Fruit fly (Drosophila melanogaster) whole organism, prepupa: ENCODE measurements around the gene CG8135.

ENCODE experiments used
- CG11902 ChIP-seq: fragments of 200-800 bp; sonication (Bioruptor generic); optimal IDR thresholded peaks from 3 replicates; lab custom pipeline; 2016; ENCODE audit warnings: missing biosample characterization, missing genetic modification characterization
- CG1621 ChIP-seq: fragments of 200-800 bp; sonication (Bioruptor generic); optimal IDR thresholded peaks from 3 replicates; lab custom pipeline; 2018; ENCODE audit warnings: missing biosample characterization, mild to moderate bottlenecking, missing genetic modification characterization
- OdsH ChIP-seq: fragments of 200-800 bp; sonication (Bioruptor generic); optimal IDR thresholded peaks from 3 replicates; lab custom pipeline; 2016; ENCODE audit warnings: missing biosample characterization, missing genetic modification characterization
- Sox14 ChIP-seq: fragments of 200-800 bp; sonication (Bioruptor generic); optimal IDR thresholded peaks from 3 replicates; lab custom pipeline; 2016; ENCODE audit warnings: missing biosample characterization, missing genetic modification characterization
- achi ChIP-seq: fragments of 200-800 bp; sonication (Bioruptor generic); optimal IDR thresholded peaks from 3 replicates; lab custom pipeline; 2016; ENCODE audit warnings: missing biosample characterization, missing genetic modification characterization
- esn ChIP-seq: fragments of 200-800 bp; sonication (Bioruptor generic); optimal IDR thresholded peaks from 2 replicates; lab custom pipeline; 2016; ENCODE audit warnings: missing biosample characterization, mild to moderate bottlenecking, missing genetic modification characterization, moderate library complexity
- pdm3 ChIP-seq: fragments of 200-800 bp; sonication (Bioruptor generic); optimal IDR thresholded peaks from 3 replicates; lab custom pipeline; 2016; ENCODE audit warnings: missing biosample characterization, missing genetic modification characterization

DNA sequence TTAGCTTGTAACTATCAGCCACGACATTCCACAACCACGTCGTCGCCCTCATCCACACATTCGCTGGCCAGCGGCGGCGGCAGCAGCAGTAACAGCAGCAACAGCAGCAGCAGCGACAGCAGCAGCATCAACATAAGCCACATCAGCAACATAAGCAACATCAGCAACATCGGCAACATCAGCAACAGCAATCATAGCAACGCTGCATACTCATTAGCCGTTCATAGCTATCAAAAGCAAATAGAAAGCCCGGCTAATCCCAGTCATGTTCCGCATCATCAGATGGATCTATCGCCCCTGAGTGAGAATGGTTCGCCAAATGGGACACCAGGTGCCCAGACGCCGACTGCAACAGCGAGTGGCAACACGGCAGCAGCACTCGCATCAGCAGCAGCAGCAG is 36.9 kb downstream of the CG8135 start:
- TF ChIP-seq achi (GFP tag; lab: Kevin White, UChicago) = no peak
- no peak for TF ChIP-seq OdsH (GFP tag; lab: Kevin White, UChicago)
- TF ChIP-seq CG11902 (GFP tag; lab: Kevin White, UChicago) = no peak
- TF ChIP-seq esn (GFP tag; lab: Kevin White, UChicago) = no peak
- TF ChIP-seq Sox14 = no peak
- no peak for TF ChIP-seq pdm3 (GFP tag; lab: Kevin White, UChicago)
- TF ChIP-seq CG1621 = no peak
